Worm (Caenorhabditis elegans) whole organism, L2 larva: Measurements from ENCODE around the gene F40F8.4.

Experiments
- C34F6.9 ChIP-seq: fragments of 150-350 bp; optimal IDR thresholded peaks from 2 replicates; lab custom pipeline; 2014; ENCODE audit warnings: missing biosample characterization, missing genetic modification characterization
- R02D3.7 ChIP-seq: fragments of 150-350 bp; optimal IDR thresholded peaks from 2 replicates; lab custom pipeline; 2014; ENCODE audit warnings: missing biosample characterization, missing genetic modification characterization
- Y55F3AM.14 ChIP-seq: fragments of 200-800 bp; sonication (Bioruptor generic); optimal IDR thresholded peaks from 2 replicates; lab custom pipeline; 2018; ENCODE audit warnings: mild to moderate bottlenecking, missing genetic modification characterization, missing compliant biosample characterization
- ZK546.5 ChIP-seq: sonication (generic microtip); optimal IDR thresholded peaks from 2 replicates; lab custom pipeline; 2017; ENCODE audit warnings: missing biosample characterization, missing genetic modification characterization
- ama-1 ChIP-seq: fragments of 150-350 bp; optimal IDR thresholded peaks from 2 replicates; lab custom pipeline; 2018; ENCODE audit warnings: inconsistent platforms
- blmp-1 ChIP-seq: sonication (generic microtip); optimal IDR thresholded peaks from 2 replicates; lab custom pipeline; 2017; ENCODE audit warnings: missing genetic modification characterization, mild to moderate bottlenecking, missing compliant biosample characterization, antibody characterized with exemption, moderate library complexity; ENCODE audit not compliant: insufficient read depth
- ceh-16 ChIP-seq: fragments of 150-350 bp; optimal IDR thresholded peaks from 2 replicates; lab custom pipeline; 2014; ENCODE audit warnings: missing biosample characterization, missing genetic modification characterization
- crh-2 ChIP-seq: sonication (generic microtip); optimal IDR thresholded peaks from 2 replicates; lab custom pipeline; 2017; ENCODE audit warnings: missing biosample characterization, missing genetic modification characterization
- dmd-4 ChIP-seq: sonication (generic microtip); optimal IDR thresholded peaks from 2 replicates; lab custom pipeline; 2017; ENCODE audit warnings: missing biosample characterization, missing genetic modification characterization
- egl-27 ChIP-seq: sonication (generic microtip); optimal IDR thresholded peaks from 3 replicates; lab custom pipeline; 2017; ENCODE audit warnings: missing biosample characterization, missing genetic modification reagents, missing genetic modification characterization
- elt-1 ChIP-seq: fragments of 150-350 bp; optimal IDR thresholded peaks from 2 replicates; lab custom pipeline; 2014; ENCODE audit warnings: missing biosample characterization, missing genetic modification characterization
- gmeb-1 ChIP-seq: fragments of 150-350 bp; optimal IDR thresholded peaks from 2 replicates; lab custom pipeline; 2014; ENCODE audit warnings: missing biosample characterization, missing genetic modification characterization
- lin-11 ChIP-seq: fragments of 150-350 bp; sonication (generic microtip); optimal IDR thresholded peaks from 2 replicates; lab custom pipeline; 2014; ENCODE audit warnings: missing biosample characterization, missing genetic modification characterization, inconsistent platforms, mixed read lengths
- lin-13 ChIP-seq: fragments of 150-350 bp; optimal IDR thresholded peaks from 2 replicates; lab custom pipeline; 2014; ENCODE audit warnings: missing biosample characterization, missing genetic modification reagents, missing genetic modification characterization
- lin-39 ChIP-seq: fragments of 150-350 bp; optimal IDR thresholded peaks from 2 replicates; lab custom pipeline; 2014; ENCODE audit warnings: missing biosample characterization, missing genetic modification reagents, missing genetic modification characterization
- lsy-2 ChIP-seq, 2 experiments: fragments of 150-350 bp in 1 of 2; sonication (generic microtip) in 1 of 2; optimal IDR thresholded peaks; 2 replicates each; lab custom pipeline; 2014 to 2017; ENCODE audit warnings: missing biosample characterization in 2 of 2, missing genetic modification characterization in 2 of 2
- mbf-1 ChIP-seq: sonication (generic microtip); optimal IDR thresholded peaks from 2 replicates; lab custom pipeline; 2017; ENCODE audit warnings: missing biosample characterization, missing genetic modification characterization
- mdl-1 ChIP-seq, 2 experiments: fragments of 150-350 bp in 1 of 2; sonication (generic microtip) in 1 of 2; optimal IDR thresholded peaks; 2 replicates each; lab custom pipeline; 2017; ENCODE audit warnings: missing biosample characterization in 2 of 2, missing genetic modification characterization in 2 of 2
- nhr-10 ChIP-seq: sonication (generic microtip); optimal IDR thresholded peaks from 2 replicates; lab custom pipeline; 2017; ENCODE audit warnings: missing biosample characterization, missing genetic modification characterization
- nhr-11 ChIP-seq: fragments of 150-350 bp; optimal IDR thresholded peaks from 2 replicates; lab custom pipeline; 2014; ENCODE audit warnings: missing biosample characterization, missing genetic modification characterization
- nhr-12 ChIP-seq: fragments of 150-350 bp; optimal IDR thresholded peaks from 2 replicates; lab custom pipeline; 2014; ENCODE audit warnings: missing biosample characterization, missing genetic modification characterization
- nhr-129 ChIP-seq: fragments of 150-350 bp; optimal IDR thresholded peaks from 2 replicates; lab custom pipeline; 2014; ENCODE audit warnings: missing biosample characterization, missing genetic modification characterization
- nhr-21 ChIP-seq: fragments of 150-350 bp; optimal IDR thresholded peaks from 2 replicates; lab custom pipeline; 2014; ENCODE audit warnings: missing biosample characterization, missing genetic modification characterization
- nhr-23 ChIP-seq: fragments of 150-350 bp; optimal IDR thresholded peaks from 2 replicates; lab custom pipeline; 2014; ENCODE audit warnings: missing biosample characterization, missing genetic modification reagents, missing genetic modification characterization
- nhr-237 ChIP-seq: fragments of 150-350 bp; optimal IDR thresholded peaks from 2 replicates; lab custom pipeline; 2014; ENCODE audit warnings: missing biosample characterization, missing genetic modification characterization
- nhr-25 ChIP-seq: fragments of 150-350 bp; sonication (generic microtip); optimal IDR thresholded peaks from 3 replicates; lab custom pipeline; 2014; ENCODE audit warnings: missing biosample characterization, missing genetic modification characterization
- nhr-77 ChIP-seq: fragments of 150-350 bp; optimal IDR thresholded peaks from 2 replicates; lab custom pipeline; 2014; ENCODE audit warnings: missing biosample characterization, missing genetic modification characterization
- peb-1 ChIP-seq: fragments of 150-350 bp; optimal IDR thresholded peaks from 2 replicates; lab custom pipeline; 2014; ENCODE audit warnings: missing biosample characterization, missing genetic modification characterization
- sem-4 ChIP-seq: fragments of 150-350 bp; optimal IDR thresholded peaks from 2 replicates; lab custom pipeline; 2014; ENCODE audit warnings: missing biosample characterization, missing genetic modification reagents, missing genetic modification characterization
- skn-1 ChIP-seq: sonication (generic microtip); optimal IDR thresholded peaks from 2 replicates; lab custom pipeline; 2017; ENCODE audit warnings: missing biosample characterization, missing genetic modification characterization
- sma-3 ChIP-seq: sonication (generic microtip); optimal IDR thresholded peaks from 2 replicates; lab custom pipeline; 2016; ENCODE audit warnings: missing genetic modification reagents, missing genetic modification characterization, missing compliant biosample characterization
- sma-9 ChIP-seq, 2 experiments: fragments of 150-350 bp in 1 of 2; sonication (generic microtip) in 1 of 2; optimal IDR thresholded peaks; 2 replicates each; lab custom pipeline; 2014 to 2016; ENCODE audit warnings: missing genetic modification characterization in 2 of 2, mild to moderate bottlenecking in 1 of 2, missing biosample characterization in 1 of 2, missing compliant biosample characterization in 1 of 2, missing genetic modification reagents in 1 of 2, moderate library complexity in 1 of 2
- snpc-4 ChIP-seq: fragments of 150-350 bp; optimal IDR thresholded peaks from 2 replicates; lab custom pipeline; 2014; ENCODE audit warnings: missing biosample characterization, missing genetic modification characterization
- unc-39 ChIP-seq: fragments of 150-350 bp; optimal IDR thresholded peaks from 2 replicates; lab custom pipeline; 2014; ENCODE audit warnings: missing biosample characterization, missing genetic modification characterization
- unc-55 ChIP-seq: fragments of 150-350 bp; sonication (generic microtip); optimal IDR thresholded peaks from 3 replicates; lab custom pipeline; 2014; ENCODE audit warnings: missing biosample characterization, missing genetic modification reagents, missing genetic modification characterization
- unc-62 ChIP-seq: fragments of 150-350 bp; optimal IDR thresholded peaks from 2 replicates; lab custom pipeline; 2014; ENCODE audit warnings: missing biosample characterization, missing genetic modification reagents, missing genetic modification characterization
- ztf-1 ChIP-seq: fragments of 200-800 bp; sonication (Bioruptor generic); conservative IDR thresholded peaks from 2 replicates; pipeline ENCODE4 v1.3.6; 2022; ENCODE audit warnings: missing genetic modification characterization, missing compliant biosample characterization
- ztf-11 ChIP-seq: sonication (generic microtip); optimal IDR thresholded peaks from 2 replicates; lab custom pipeline; 2017; ENCODE audit warnings: missing biosample characterization, missing genetic modification characterization

F40F8.4 gene

DNA sequence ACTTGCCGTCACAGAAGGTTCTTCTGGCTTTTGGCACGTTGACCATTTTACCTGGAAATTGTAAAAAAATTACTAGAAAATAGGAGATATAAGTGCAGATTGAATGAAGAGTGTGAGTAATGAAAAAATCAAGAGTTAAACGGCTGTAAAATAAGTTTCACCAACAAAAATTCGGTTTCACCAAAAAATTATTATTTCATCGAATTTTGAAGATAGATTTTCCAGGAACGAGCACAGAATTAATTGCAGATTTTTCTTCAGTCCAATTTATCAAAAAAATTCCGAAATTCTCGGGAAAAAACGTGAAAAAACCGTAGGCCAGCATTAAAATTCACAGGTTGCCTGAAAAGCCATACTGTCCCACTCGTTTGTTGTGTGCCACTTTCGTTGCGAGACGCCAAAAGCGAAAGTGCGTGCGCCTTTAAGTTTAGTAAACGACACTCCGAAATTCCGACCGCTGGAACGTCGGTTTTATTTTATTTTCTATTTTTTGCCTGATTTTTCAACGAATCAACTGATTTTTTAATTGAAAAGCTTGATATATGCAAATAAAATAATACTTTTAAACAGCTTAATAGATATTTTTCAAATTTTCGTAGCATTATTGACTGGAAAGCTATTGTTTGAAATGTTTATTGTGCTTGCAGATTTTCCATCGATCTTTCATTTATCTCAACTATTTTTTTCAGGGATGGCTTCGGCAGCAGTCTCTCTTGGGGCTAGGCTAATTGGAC, 42.7 kb downstream of the F40F8.4 start, which contains the start of the genes rpl-36.A and nuo-1 (continued):
- peak; percentile 97 for TF ChIP-seq unc-55
- TF ChIP-seq blmp-1 (tag; lab: Kevin White, UChicago), result peak; percentile 94
- no peak for TF ChIP-seq skn-1
- no peak for TF ChIP-seq nhr-10 (tag; lab: Kevin White, UChicago)
- peak; percentile 88 for TF ChIP-seq lin-11
- TF ChIP-seq, all 48 proteins: peak for 23

DNA sequence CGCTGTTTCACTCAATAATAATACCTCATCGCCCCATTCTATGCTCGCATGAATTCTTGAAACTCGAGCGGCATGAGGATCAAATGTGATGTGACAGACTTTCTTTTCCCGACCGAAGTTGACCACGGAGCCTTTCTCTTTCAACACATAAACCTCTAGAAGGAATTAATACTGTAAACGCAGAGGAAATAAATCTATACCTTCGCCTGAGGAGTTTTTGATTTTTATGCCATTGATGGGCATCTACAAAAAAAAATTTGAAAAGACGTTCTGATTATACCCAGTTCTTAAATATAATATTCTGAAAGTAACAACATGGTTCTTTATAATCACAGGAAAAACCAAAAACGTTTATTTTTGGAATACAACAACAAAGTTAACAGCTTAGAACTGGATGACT, 43.8 kb downstream of the F40F8.4 start, which contains the start of gene nbs-1:
Gene nbs-1 (minus strand): TSS at position 246 of the 400 bp plus-strand sequence.
- TF ChIP-seq lin-11 (no peak), sma-9 (GFP tag; optimal IDR thresholded peaks at IDR 0.05; lab: Kevin White, UChicago) (no peak), sma-9 (tag; optimal IDR thresholded peaks at IDR 0.05; lab: Kevin White, UChicago) (no peak), nhr-77 (no peak), nhr-12 (tag; lab: Kevin White, UChicago) (no peak), nhr-21 (tag; lab: Kevin White, UChicago) (no peak), unc-62 (GFP tag; lab: Kevin White, UChicago) (no peak), lin-13 (no peak), egl-27 (no peak), elt-1 (tag; lab: Kevin White, UChicago) (no peak), peb-1 (tag; lab: Kevin White, UChicago) (no peak), sem-4 (tag; lab: Kevin White, UChicago) (no peak), nhr-237 (tag; lab: Kevin White, UChicago) (no peak), lin-39 (no peak), nhr-129 (tag; lab: Kevin White, UChicago) (no peak), C34F6.9 (tag; lab: Kevin White, UChicago) (no peak), nhr-23 (tag; lab: Kevin White, UChicago) (no peak), mbf-1 (tag; lab: Kevin White, UChicago) (no peak), ama-1 (lab: Kevin White, UChicago) (no peak), nhr-11 (tag; lab: Kevin White, UChicago) (no peak), lsy-2 (tag; optimal IDR thresholded peaks at IDR 0.05; lab: Kevin White, UChicago) (no peak)

ce11 chrII:11094431-11094830, 45.6 kb downstream of the F40F8.4 start:
- TF ChIP-seq dmd-4, result no peak
- TF ChIP-seq mdl-1 (tag; optimal IDR thresholded peaks at IDR 0.05; lab: Kevin White, UChicago), result no peak
- TF ChIP-seq crh-2, result no peak
- TF ChIP-seq elt-1 (tag; lab: Kevin White, UChicago), result no peak
- TF ChIP-seq R02D3.7 (tag; lab: Kevin White, UChicago), result no peak
- TF ChIP-seq sma-9 (GFP tag; optimal IDR thresholded peaks at IDR 0.05; lab: Kevin White, UChicago), result no peak
- TF ChIP-seq sma-9 (tag; optimal IDR thresholded peaks at IDR 0.05; lab: Kevin White, UChicago), result no peak
- TF ChIP-seq nhr-12 (tag; lab: Kevin White, UChicago), result no peak
- no peak for TF ChIP-seq ztf-1 (GFP tag; lab: Robert Waterston, UW)
- no peak for TF ChIP-seq nhr-25 (tag; lab: Kevin White, UChicago)
- no peak for TF ChIP-seq nhr-129 (tag; lab: Kevin White, UChicago)
- no peak for TF ChIP-seq Y55F3AM.14 (GFP tag; lab: Kevin White, UChicago)
- TF ChIP-seq, all 48 proteins: peak for 0

DNA sequence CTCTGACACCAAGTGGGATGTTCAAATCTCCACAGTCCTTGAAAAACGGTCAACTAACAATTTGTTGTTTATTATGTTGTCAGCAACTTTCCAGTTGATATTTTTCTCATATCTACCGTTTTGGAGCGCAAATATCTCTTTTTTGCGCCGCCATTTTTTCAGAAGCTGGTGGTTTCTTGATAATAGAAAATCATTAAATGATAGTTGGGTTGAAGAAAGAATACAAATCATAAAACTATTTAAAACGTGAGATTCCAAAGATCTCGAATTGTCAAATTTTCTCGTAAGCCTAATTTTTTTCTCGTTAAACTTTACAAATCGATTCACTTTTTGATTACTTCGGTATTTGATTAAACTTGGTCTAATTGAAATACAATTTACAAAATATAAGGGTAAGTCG, 47.6 kb downstream of the F40F8.4 start, which contains the start of gene rpl-42:
Gene rpl-42 (plus strand): TSS at position 301 of the 400 bp plus-strand sequence.
- TF ChIP-seq gmeb-1 (tag; lab: Kevin White, UChicago) (no peak), ceh-16 (tag; lab: Kevin White, UChicago) (no peak), nhr-129 (tag; lab: Kevin White, UChicago) (no peak), nhr-11 (tag; lab: Kevin White, UChicago) (no peak), nhr-10 (tag; lab: Kevin White, UChicago) (no peak), skn-1 (no peak), ZK546.5 (tag; lab: Kevin White, UChicago) (no peak), nhr-23 (tag; lab: Kevin White, UChicago) (no peak), unc-39 (no peak), snpc-4 (tag; lab: Kevin White, UChicago) (no peak), lin-39 (no peak), ztf-11 (tag; lab: Kevin White, UChicago) (no peak), lsy-2 (tag; optimal IDR thresholded peaks at IDR 0.05; lab: Kevin White, UChicago) (no peak), sma-3 (GFP tag; lab: Kevin White, UChicago) (no peak), nhr-25 (tag; lab: Kevin White, UChicago) (no peak), lin-11 (no peak), sem-4 (tag; lab: Kevin White, UChicago) (no peak)
